Worm (Caenorhabditis elegans): Measurements from ENCODE around the gene F26A1.4.

DNA sequence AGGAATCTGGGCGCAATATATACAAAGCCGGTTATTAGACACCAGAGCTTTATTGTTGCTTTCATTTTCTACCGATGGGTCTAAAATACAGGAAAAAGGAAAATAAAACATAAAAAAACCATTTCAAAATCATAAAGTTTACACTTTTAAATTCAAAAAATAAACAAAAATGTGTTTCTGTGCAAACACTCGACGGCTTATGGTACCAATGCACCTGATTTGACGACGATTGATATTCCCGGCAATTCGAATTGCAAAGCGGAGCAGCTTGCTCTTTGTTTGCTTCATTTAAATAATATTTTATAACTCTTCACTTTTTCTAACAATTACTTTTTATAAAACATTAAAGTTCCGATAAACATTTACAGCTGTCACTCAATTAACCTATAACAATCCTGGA, 32.8 kb downstream of the F26A1.4 start, which contains the start of gene F26A1.1:
- TF ChIP-seq blmp-1 (tag; optimal IDR thresholded peaks at IDR 0.05) (no peak), mep-1 (tag; optimal IDR thresholded peaks at IDR 0.05) (peak; percentile 23)
